Fruit fly (Drosophila melanogaster): ENCODE results near the gene Sf3a1.

The Sf3a1 gene

dm6 chr3R:16957759-16958536, 44.2 kb downstream of the Sf3a1 start (continued):
- peak; percentile 49 for TF ChIP-seq CG4707 (GFP tag; optimal IDR thresholded peaks at IDR 0.05)
- TF ChIP-seq CG1233 (GFP tag; optimal IDR thresholded peaks at IDR 0.05), result peak; percentile 84
- peak; percentile 33 for TF ChIP-seq CG16863 (GFP tag; optimal IDR thresholded peaks at IDR 0.05)
- no peak for TF ChIP-seq pan (optimal IDR thresholded peaks at IDR 0.05)
- TF ChIP-seq pan (GFP tag; optimal IDR thresholded peaks at IDR 0.05 in 1 of 2, IDR thresholded peaks at IDR 0.05 in 1 of 2), result peak in 1 of 2 experiments; percentile 70
- peak; percentile 68 for TF ChIP-seq chm (GFP tag; IDR thresholded peaks at IDR 0.05)
- TF ChIP-seq B-H2 (GFP tag; optimal IDR thresholded peaks at IDR 0.05), result peak; percentile 49
- peak; percentile 92 for TF ChIP-seq CG14710 (tag; optimal IDR thresholded peaks at IDR 0.05)
- TF ChIP-seq CG42726 (GFP tag; IDR thresholded peaks at IDR 0.05; ENCODE audit: partially characterized antibody), result peak; percentile 64
- TF ChIP-seq Sry-β (GFP tag; optimal IDR thresholded peaks at IDR 0.05), result peak; percentile 54
- no peak for TF ChIP-seq unc-4 (GFP tag; IDR thresholded peaks at IDR 0.05; ENCODE audit: partially characterized antibody)
- TF ChIP-seq fd64A (GFP tag; optimal IDR thresholded peaks at IDR 0.05), result no peak
- TF ChIP-seq CG2678 (tag; optimal IDR thresholded peaks at IDR 0.05), result peak; percentile 92
- no peak for TF ChIP-seq otp (GFP tag; IDR thresholded peaks at IDR 0.05)
- TF ChIP-seq mam (GFP tag; optimal IDR thresholded peaks at IDR 0.05), result peak; percentile 14
- no peak for TF ChIP-seq CG12744 (GFP tag; optimal IDR thresholded peaks at IDR 0.05)
- no peak for TF ChIP-seq slp2 (GFP tag; optimal IDR thresholded peaks at IDR 0.05)
- TF ChIP-seq ssp (GFP tag; IDR thresholded peaks at IDR 0.05), result no peak
- no peak; the same call in 2 of the 3 replicates for TF ChIP-seq B-H1 (GFP tag; IDR thresholded peaks at IDR 0.05)
- peak; percentile 91 for TF ChIP-seq CG17829 (tag; optimal IDR thresholded peaks at IDR 0.05)
- no peak for TF ChIP-seq CG31224 (GFP tag; IDR thresholded peaks at IDR 0.05)
- TF ChIP-seq CG6272 (GFP tag; IDR thresholded peaks at IDR 0.05), result peak; percentile 32
- peak; percentile 26 for TF ChIP-seq CG9876 (GFP tag; optimal IDR thresholded peaks at IDR 0.05)
- TF ChIP-seq wor (GFP tag; IDR thresholded peaks at IDR 0.05), result peak; percentile 39
- no peak for TF ChIP-seq ham (GFP tag; IDR thresholded peaks at IDR 0.05)
- 0 out of 2 replicates have a peak, but pooled peaks have one; percentile 34 for TF ChIP-seq seq (GFP tag; IDR thresholded peaks at IDR 0.05)
- TF ChIP-seq Dek (tag; optimal IDR thresholded peaks at IDR 0.05), result peak; percentile 84
- peak; percentile 70 for TF ChIP-seq Chrac-16 (GFP tag; optimal IDR thresholded peaks at IDR 0.05)
- no peak for TF ChIP-seq H15 (GFP tag; IDR thresholded peaks at IDR 0.05)
- no peak for TF ChIP-seq CG3995 (GFP tag; optimal IDR thresholded peaks at IDR 0.05)
- TF ChIP-seq amos (GFP tag; IDR thresholded peaks at IDR 0.05; ENCODE audit: partially characterized antibody), result peak; percentile 12; the same call in 1 of the 2 replicates
- TF ChIP-seq CG5180 (GFP tag; optimal IDR thresholded peaks at IDR 0.05), result peak; percentile 74
- TF ChIP-seq Stat92E (GFP tag; optimal IDR thresholded peaks at IDR 0.05), result peak in 1 of 3 experiments; percentile 5
- peak; percentile 74 for TF ChIP-seq CG4820 (GFP tag; optimal IDR thresholded peaks at IDR 0.05)
- peak; percentile 89 for TF ChIP-seq Oli (tag; optimal IDR thresholded peaks at IDR 0.05)
- TF ChIP-seq row (GFP tag; IDR thresholded peaks at IDR 0.05), result peak; percentile 89
- TF ChIP-seq CG10267 (tag; optimal IDR thresholded peaks at IDR 0.05), result peak; percentile 84
- TF ChIP-seq Deaf1 (tag; optimal IDR thresholded peaks at IDR 0.05), result peak; percentile 76
- no peak for TF ChIP-seq CG1832 (GFP tag; optimal IDR thresholded peaks at IDR 0.05)
- TF ChIP-seq grau (tag; optimal IDR thresholded peaks at IDR 0.05), result peak; percentile 89
- peak; percentile 58 for TF ChIP-seq CG9932 (GFP tag; IDR thresholded peaks at IDR 0.05)
- TF ChIP-seq CG8359 (GFP tag; optimal IDR thresholded peaks at IDR 0.05; ENCODE audit: borderline replicate concordance), result peak; percentile 72
- TF ChIP-seq Dref (GFP tag; IDR thresholded peaks at IDR 0.05), result no peak
- no peak for TF ChIP-seq hbn (GFP tag; IDR thresholded peaks at IDR 0.05; ENCODE audit: partially characterized antibody)
- no peak for TF ChIP-seq gsb (GFP tag; IDR thresholded peaks at IDR 0.05)
- peak; percentile 71 for TF ChIP-seq scrt (GFP tag; optimal IDR thresholded peaks at IDR 0.05)
- no peak for TF ChIP-seq mld (GFP tag; IDR thresholded peaks at IDR 0.05; ENCODE audit: partially characterized antibody)
- no peak for TF ChIP-seq hkb (optimal IDR thresholded peaks at IDR 0.05)
- no peak; the same call in 1 of the 2 replicates for TF ChIP-seq hkb (GFP tag; IDR thresholded peaks at IDR 0.05)
